Worm (Caenorhabditis elegans) whole organism, mixed stage, embryonic: ENCODE data around the gene K06H6.1.

Experiments used
- M03D4.4 ChIP-seq: sonication (generic microtip); optimal IDR thresholded peaks from 2 replicates; lab custom pipeline; 2017; ENCODE audit warnings: mild to moderate bottlenecking, missing genetic modification characterization, missing compliant biosample characterization
- bed-3 ChIP-seq: fragments of 200-800 bp; sonication (Bioruptor generic); optimal IDR thresholded peaks from 3 replicates; lab custom pipeline; 2018; ENCODE audit warnings: mild to moderate bottlenecking, missing genetic modification characterization, moderate library complexity, missing compliant biosample characterization
- blmp-1 ChIP-seq: fragments of 150-350 bp; optimal IDR thresholded peaks from 2 replicates; lab custom pipeline; 2014; ENCODE audit warnings: missing biosample characterization, missing genetic modification characterization
- ceh-39 ChIP-seq: fragments of 150-350 bp; optimal IDR thresholded peaks from 2 replicates; lab custom pipeline; 2014; ENCODE audit warnings: missing biosample characterization, missing genetic modification characterization
- ceh-83 ChIP-seq: fragments of 200-800 bp; sonication (Bioruptor generic); optimal IDR thresholded peaks from 2 replicates; lab custom pipeline; 2018; ENCODE audit warnings: mild to moderate bottlenecking, missing genetic modification characterization, missing compliant biosample characterization
- ces-1 ChIP-seq: fragments of 150-350 bp; optimal IDR thresholded peaks from 2 replicates; lab custom pipeline; 2014; ENCODE audit warnings: missing biosample characterization, missing genetic modification reagents, missing genetic modification characterization
- elt-3 ChIP-seq: fragments of 150-350 bp; optimal IDR thresholded peaks from 2 replicates; lab custom pipeline; 2014; ENCODE audit warnings: missing biosample characterization, missing genetic modification characterization
- flh-1 ChIP-seq: fragments of 200-800 bp; sonication (Bioruptor generic); optimal IDR thresholded peaks from 2 replicates; lab custom pipeline; 2018; ENCODE audit warnings: mild to moderate bottlenecking, missing genetic modification characterization, moderate library complexity, missing compliant biosample characterization
- ham-2 ChIP-seq: fragments of 200-800 bp; sonication (Bioruptor generic); optimal IDR thresholded peaks from 2 replicates; lab custom pipeline; 2018; ENCODE audit warnings: mild to moderate bottlenecking, missing genetic modification characterization, missing compliant biosample characterization
- hlh-1 ChIP-seq: fragments of 150-350 bp; optimal IDR thresholded peaks from 2 replicates; lab custom pipeline; 2014; ENCODE audit warnings: missing biosample characterization, missing genetic modification reagents, missing genetic modification characterization
- lin-13 ChIP-seq: fragments of 150-350 bp; optimal IDR thresholded peaks from 2 replicates; lab custom pipeline; 2014; ENCODE audit warnings: missing biosample characterization, missing genetic modification characterization
- lin-32 ChIP-seq: fragments of 200-800 bp; sonication (Bioruptor generic); optimal IDR thresholded peaks from 2 replicates; lab custom pipeline; 2018; ENCODE audit warnings: mild to moderate bottlenecking, missing genetic modification characterization, missing compliant biosample characterization
- lsy-2 ChIP-seq: fragments of 150-350 bp; optimal IDR thresholded peaks from 2 replicates; lab custom pipeline; 2014; ENCODE audit warnings: missing biosample characterization, missing genetic modification characterization
- mep-1 ChIP-seq: fragments of 150-350 bp; optimal IDR thresholded peaks from 2 replicates; lab custom pipeline; 2017; ENCODE audit warnings: missing biosample characterization, missing genetic modification reagents, missing genetic modification characterization, inconsistent platforms
- mls-2 ChIP-seq: sonication (generic microtip); optimal IDR thresholded peaks from 2 replicates; lab custom pipeline; 2016; ENCODE audit warnings: mild to moderate bottlenecking, missing genetic modification characterization, moderate library complexity, missing compliant biosample characterization
- nhr-12 ChIP-seq: fragments of 150-350 bp; optimal IDR thresholded peaks from 2 replicates; lab custom pipeline; 2014; ENCODE audit warnings: missing biosample characterization, missing genetic modification characterization
- nhr-2 ChIP-seq: fragments of 150-350 bp; optimal IDR thresholded peaks from 2 replicates; lab custom pipeline; 2014; ENCODE audit warnings: missing biosample characterization, missing genetic modification characterization
- nhr-237 ChIP-seq: fragments of 150-350 bp; optimal IDR thresholded peaks from 2 replicates; lab custom pipeline; 2014; ENCODE audit warnings: missing biosample characterization, missing genetic modification characterization
- nhr-28 ChIP-seq: fragments of 150-350 bp; optimal IDR thresholded peaks from 2 replicates; lab custom pipeline; 2014; ENCODE audit warnings: missing biosample characterization, missing genetic modification characterization
- nhr-76 ChIP-seq: sonication (generic microtip); optimal IDR thresholded peaks from 2 replicates; lab custom pipeline; 2017; ENCODE audit warnings: missing biosample characterization, missing genetic modification characterization
- tbx-8 ChIP-seq: fragments of 200-800 bp; sonication (Bioruptor generic); optimal IDR thresholded peaks from 2 replicates; lab custom pipeline; 2018; ENCODE audit warnings: mild to moderate bottlenecking, missing genetic modification characterization, moderate library complexity, missing compliant biosample characterization
- unc-120 ChIP-seq: sonication (generic microtip); optimal IDR thresholded peaks from 2 replicates; lab custom pipeline; 2017; ENCODE audit warnings: missing genetic modification characterization, missing compliant biosample characterization; ENCODE audit not compliant: poor library complexity, severe bottlenecking
- unc-39 ChIP-seq: fragments of 150-350 bp; optimal IDR thresholded peaks from 2 replicates; lab custom pipeline; 2014; ENCODE audit warnings: missing biosample characterization, missing genetic modification characterization
- unc-62 ChIP-seq: fragments of 150-350 bp; optimal IDR thresholded peaks from 2 replicates; lab custom pipeline; 2014; ENCODE audit warnings: missing biosample characterization, missing genetic modification reagents, missing genetic modification characterization
- zip-8 ChIP-seq: fragments of 150-350 bp; optimal IDR thresholded peaks from 2 replicates; lab custom pipeline; 2014; ENCODE audit warnings: missing biosample characterization, missing genetic modification characterization
- ztf-11 ChIP-seq: fragments of 150-350 bp; optimal IDR thresholded peaks from 2 replicates; lab custom pipeline; 2014; ENCODE audit warnings: missing biosample characterization, missing genetic modification characterization

Gene K06H6.1

DNA sequence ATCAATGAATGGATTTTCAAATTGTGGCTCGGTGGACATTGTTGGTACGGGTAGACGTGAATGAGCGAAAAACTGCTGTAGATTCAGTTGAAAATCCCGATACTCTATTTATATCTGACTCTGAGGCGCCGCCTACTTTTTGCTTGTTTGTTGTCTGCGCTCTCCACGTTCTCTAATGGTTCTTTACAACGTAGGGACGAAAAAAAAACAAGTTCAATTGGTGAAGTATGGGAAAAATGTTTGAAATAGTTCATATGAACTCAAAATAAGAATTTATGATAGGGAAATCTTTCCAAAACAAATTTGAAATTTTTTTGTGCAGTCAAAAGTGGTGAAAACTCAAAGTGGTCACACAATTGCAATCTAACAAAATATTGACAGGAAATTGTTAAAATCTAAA is 46.9 kb downstream of the K06H6.1 start, which contains the start of gene F48G7.10:
Gene F48G7.10, minus strand, starts transcription at position 101 of the 400 bp plus-strand sequence.
- no peak for TF ChIP-seq ceh-39
- no peak for TF ChIP-seq lin-13 (tag; lab: Kevin White, UChicago)
- TF ChIP-seq ces-1 (GFP tag; lab: Kevin White, UChicago) = no peak
- no peak for TF ChIP-seq mep-1 (tag; lab: Kevin White, UChicago)
- TF ChIP-seq ceh-83 (GFP tag; lab: Kevin White, UChicago) = no peak
- TF ChIP-seq nhr-237 (tag; lab: Kevin White, UChicago) = no peak
- TF ChIP-seq tbx-8 (GFP tag; lab: Kevin White, UChicago) = no peak
- TF ChIP-seq ztf-11 (tag; lab: Kevin White, UChicago) = no peak
- TF ChIP-seq unc-39 (tag; lab: Kevin White, UChicago) = no peak
- no peak for TF ChIP-seq unc-120
- TF ChIP-seq mls-2 (tag; lab: Kevin White, UChicago) = no peak
- no peak for TF ChIP-seq nhr-2
- TF ChIP-seq unc-62 (GFP tag; lab: Kevin White, UChicago) = no peak
- TF ChIP-seq zip-8 (tag; lab: Kevin White, UChicago) = no peak

DNA sequence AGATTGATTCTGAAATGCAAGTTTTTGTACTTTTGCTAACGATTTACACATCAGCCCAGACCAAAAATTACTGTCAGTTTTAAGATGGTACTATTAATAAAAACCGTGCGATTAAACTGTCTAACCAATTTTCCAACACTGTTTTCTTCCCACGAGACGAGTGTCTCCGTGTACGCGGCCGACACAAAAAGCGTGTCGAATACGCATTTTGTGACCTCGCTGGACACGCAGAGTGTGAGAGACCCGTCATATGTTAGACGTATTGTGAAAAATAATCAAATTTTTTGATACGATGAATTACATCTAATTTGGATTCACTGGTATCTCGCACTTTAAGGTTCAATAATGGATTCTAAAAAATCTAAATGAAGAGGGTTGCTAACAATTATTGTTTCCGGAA is 47.7 kb downstream of the K06H6.1 start:
- TF ChIP-seq lsy-2 (tag; lab: Kevin White, UChicago) = no peak
- TF ChIP-seq nhr-76 (tag; lab: Kevin White, UChicago) = no peak
- TF ChIP-seq ham-2 = no peak
- TF ChIP-seq elt-3 = no peak
- TF ChIP-seq lin-32 (GFP tag; lab: Kevin White, UChicago) = no peak
- no peak for TF ChIP-seq mep-1 (tag; lab: Kevin White, UChicago)
- no peak for TF ChIP-seq unc-39 (tag; lab: Kevin White, UChicago)
- no peak for TF ChIP-seq blmp-1 (tag; lab: Kevin White, UChicago)
- no peak for TF ChIP-seq nhr-28 (tag; lab: Kevin White, UChicago)
- no peak for TF ChIP-seq hlh-1 (tag; lab: Kevin White, UChicago)
- TF ChIP-seq zip-8 (tag; lab: Kevin White, UChicago) = no peak
- TF ChIP-seq ceh-39 = no peak
- TF ChIP-seq bed-3 (GFP tag; lab: Kevin White, UChicago) = no peak
- TF ChIP-seq, all 35 proteins: peak for 0

DNA sequence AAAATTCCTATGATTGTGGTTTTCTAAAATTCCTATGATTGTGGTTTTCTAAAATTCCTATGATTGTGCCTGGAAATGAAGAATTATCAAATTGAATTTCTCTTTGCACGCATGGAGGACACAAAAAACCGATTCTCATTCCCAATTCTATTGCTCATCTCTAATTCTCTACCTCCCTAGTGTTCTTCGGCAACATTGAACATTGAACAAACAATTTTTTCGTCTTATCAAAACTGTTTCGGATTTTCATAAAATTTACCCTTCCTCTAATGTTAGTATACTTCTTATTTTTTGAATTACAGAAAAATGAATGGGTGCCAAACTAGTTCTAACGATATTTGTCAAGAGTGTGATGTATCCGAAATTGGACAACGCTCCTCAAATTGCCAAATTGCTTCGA is 48.4 kb downstream of the K06H6.1 start, which contains the start of gene pals-31:
Gene pals-31, plus strand, starts transcription at position 301 of the 400 bp plus-strand sequence.
- no peak for TF ChIP-seq M03D4.4 (tag; lab: Kevin White, UChicago)
- no peak for TF ChIP-seq nhr-12

DNA sequence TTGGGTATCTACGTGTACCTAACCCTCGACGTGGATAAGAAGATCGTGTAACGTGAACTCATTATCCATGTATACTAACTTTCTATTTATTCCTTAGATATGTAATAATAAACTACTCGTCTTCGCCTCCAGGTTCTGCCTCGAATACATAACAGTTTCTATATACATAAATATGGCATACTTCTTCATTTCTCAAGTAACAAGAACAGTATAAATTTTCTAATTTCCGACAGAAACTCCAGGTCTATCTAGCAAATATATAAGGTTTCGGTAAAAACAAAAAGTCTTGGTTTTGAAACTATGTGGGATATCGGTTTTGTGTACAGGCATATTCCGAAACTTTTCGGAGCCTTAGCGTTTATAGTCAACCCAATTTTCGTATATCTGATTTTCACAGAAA is 50.4 kb downstream of the K06H6.1 start, which contains the start of gene srj-37:
Gene srj-37, plus strand, starts transcription at position 301 of the 400 bp plus-strand sequence.
- TF ChIP-seq nhr-237 (tag; lab: Kevin White, UChicago) (no peak), flh-1 (GFP tag; lab: Kevin White, UChicago) (no peak)
